Fruit fly (Drosophila melanogaster) whole organism, wandering third instar larva: ENCODE data around the gene Gr93d.

Experiments used
- Abd-B ChIP-seq: fragments of >200 bp; optimal IDR thresholded peaks from 2 replicates; lab custom pipeline; 2017; ENCODE audit warnings: missing biosample characterization, missing genetic modification characterization
- CrebA ChIP-seq: fragments of 200-800 bp; sonication (Bioruptor generic); optimal IDR thresholded peaks from 2 replicates; lab custom pipeline; 2016; ENCODE audit warnings: missing biosample characterization, mild to moderate bottlenecking, missing genetic modification characterization, borderline replicate concordance
- Dif ChIP-seq: fragments of 200-275, 200-300 bp; sonication (Bioruptor generic); optimal IDR thresholded peaks from 2 replicates; lab custom pipeline; 2018; ENCODE audit warnings: missing biosample characterization, missing genetic modification characterization; ENCODE audit not compliant: partially characterized antibody
- HLH106 ChIP-seq: fragments of 200-800 bp; optimal IDR thresholded peaks from 3 replicates; lab custom pipeline; 2019; ENCODE audit warnings: missing biosample characterization, mild to moderate bottlenecking, missing genetic modification characterization, moderate library complexity
- Hr78 ChIP-seq: fragments of >200 bp; optimal IDR thresholded peaks from 2 replicates; lab custom pipeline; 2017; ENCODE audit warnings: missing biosample characterization, missing genetic modification characterization
- Hr83 ChIP-seq: fragments of 200-300 bp; sonication (Bioruptor generic); optimal IDR thresholded peaks from 2 replicates; lab custom pipeline; 2016; ENCODE audit warnings: missing biosample characterization, mild to moderate bottlenecking, missing genetic modification characterization, moderate library complexity; ENCODE audit not compliant: poor library complexity, severe bottlenecking
- Jra ChIP-seq: sonication (Bioruptor generic); optimal IDR thresholded peaks from 2 replicates; lab custom pipeline; 2016; ENCODE audit warnings: missing biosample characterization, missing genetic modification characterization
- Mio ChIP-seq: sonication (Bioruptor generic); optimal IDR thresholded peaks from 2 replicates; lab custom pipeline; 2016; ENCODE audit warnings: missing biosample characterization, missing genetic modification characterization
- Myc ChIP-seq: fragments of >200 bp; optimal IDR thresholded peaks from 2 replicates; lab custom pipeline; 2017
- N ChIP-seq: fragments of >200 bp; optimal IDR thresholded peaks from 2 replicates; lab custom pipeline; 2018; ENCODE audit warnings: missing biosample characterization, missing external identifiers, missing genetic modification characterization
- OdsH ChIP-seq: fragments of 200-800 bp; sonication (Bioruptor generic); optimal IDR thresholded peaks from 2 replicates; lab custom pipeline; 2016; ENCODE audit warnings: missing biosample characterization, mild to moderate bottlenecking, missing genetic modification characterization
- Rel ChIP-seq, 2 experiments: fragments of 200-800 bp; sonication (Bioruptor generic) in 1 of 2; optimal IDR thresholded peaks; 2 replicates in 1 of 2; 3 replicates in 1 of 2; lab custom pipeline; 2016 to 2019; ENCODE audit warnings: mild to moderate bottlenecking in 2 of 2, missing biosample characterization in 2 of 2, missing genetic modification characterization in 2 of 2, moderate library complexity in 1 of 2
- Sp1 ChIP-seq: fragments of 200-800 bp; sonication (Bioruptor generic); optimal IDR thresholded peaks from 3 replicates; lab custom pipeline; 2019; ENCODE audit warnings: missing biosample characterization, mild to moderate bottlenecking, missing genetic modification characterization, moderate library complexity
- Vsx2 ChIP-seq: fragments of 200-300, 225-300 bp; sonication (Bioruptor generic); optimal IDR thresholded peaks from 2 replicates; lab custom pipeline; 2018; ENCODE audit warnings: missing biosample characterization, missing genetic modification characterization; ENCODE audit not compliant: partially characterized antibody
- br ChIP-seq: fragments of 200-800 bp; sonication (Bioruptor generic); optimal IDR thresholded peaks from 2 replicates; lab custom pipeline; 2016; ENCODE audit warnings: missing biosample characterization, missing genetic modification characterization
- brk ChIP-seq: fragments of 200-800 bp; sonication (Bioruptor generic); optimal IDR thresholded peaks from 2 replicates; lab custom pipeline; 2016; ENCODE audit warnings: missing biosample characterization, mild to moderate bottlenecking, missing genetic modification characterization
- dmrt93B ChIP-seq: fragments of 200-800 bp; sonication (Bioruptor generic); optimal IDR thresholded peaks from 2 replicates; lab custom pipeline; 2018; ENCODE audit warnings: missing biosample characterization, mild to moderate bottlenecking, missing genetic modification characterization
- dsf ChIP-seq: sonication (Bioruptor generic); optimal IDR thresholded peaks from 2 replicates; lab custom pipeline; 2016; ENCODE audit warnings: missing biosample characterization, missing genetic modification characterization, borderline replicate concordance
- ey ChIP-seq: fragments of 200-800 bp; sonication (Bioruptor generic); optimal IDR thresholded peaks from 2 replicates; lab custom pipeline; 2016; ENCODE audit warnings: missing biosample characterization, missing genetic modification characterization
- foxo ChIP-seq, 2 experiments: fragments of 200-800 bp; sonication (Bioruptor generic); optimal IDR thresholded peaks; 2 replicates in 1 of 2; 3 replicates in 1 of 2; lab custom pipeline; 2016 to 2017; ENCODE audit warnings: missing biosample characterization in 2 of 2, missing genetic modification characterization in 2 of 2
- fru ChIP-seq: fragments of 200-800 bp; sonication (Bioruptor generic); optimal IDR thresholded peaks from 3 replicates; lab custom pipeline; 2016; ENCODE audit warnings: missing biosample characterization, mild to moderate bottlenecking, missing genetic modification characterization
- h ChIP-seq: fragments of 200-800 bp; sonication (Bioruptor generic); optimal IDR thresholded peaks from 3 replicates; lab custom pipeline; 2016; ENCODE audit warnings: missing biosample characterization, mild to moderate bottlenecking, missing genetic modification characterization
- jim ChIP-seq: fragments of 175-275, 200-325 bp; sonication (Bioruptor generic); optimal IDR thresholded peaks from 2 replicates; lab custom pipeline; 2016; ENCODE audit warnings: missing biosample characterization, mild to moderate bottlenecking, missing genetic modification characterization
- pan ChIP-seq: fragments of >200 bp; optimal IDR thresholded peaks from 2 replicates; lab custom pipeline; 2017
- psq ChIP-seq: fragments of 200-800 bp; sonication (Bioruptor generic); optimal IDR thresholded peaks from 3 replicates; lab custom pipeline; 2017; ENCODE audit warnings: missing biosample characterization, mild to moderate bottlenecking, missing genetic modification characterization, moderate library complexity
- rgr ChIP-seq: fragments of 200-800 bp; sonication (Bioruptor generic); optimal IDR thresholded peaks from 3 replicates; lab custom pipeline; 2016; ENCODE audit warnings: missing biosample characterization, mild to moderate bottlenecking, missing genetic modification characterization
- sage ChIP-seq: fragments of 200-800 bp; sonication (Bioruptor generic); optimal IDR thresholded peaks from 2 replicates; lab custom pipeline; 2016; ENCODE audit warnings: missing biosample characterization, mild to moderate bottlenecking, missing genetic modification characterization
- tai ChIP-seq: sonication (Bioruptor generic); optimal IDR thresholded peaks from 2 replicates; lab custom pipeline; 2016; ENCODE audit warnings: missing biosample characterization, missing genetic modification characterization
- usp ChIP-seq: fragments of >200 bp; optimal IDR thresholded peaks from 2 replicates; lab custom pipeline; 2017; ENCODE audit warnings: missing biosample characterization, missing genetic modification characterization
- woc ChIP-seq: sonication (Bioruptor generic); optimal IDR thresholded peaks from 2 replicates; lab custom pipeline; 2016; ENCODE audit warnings: missing biosample characterization, mild to moderate bottlenecking, missing genetic modification characterization

The Gr93d gene

dm6 chr3R:21852579-21853233 lies 6.2 kb upstream of the Gr93d start:
- peak; percentile 7 for TF ChIP-seq OdsH (GFP tag; lab: Kevin White, UChicago)
- no peak for TF ChIP-seq Myc (lab: Kevin White, UChicago)
- no peak for TF ChIP-seq ey
- peak; percentile 2 for TF ChIP-seq Hr83
- no peak for TF ChIP-seq Rel (GFP tag; optimal IDR thresholded peaks at IDR 0.05; lab: Kevin White, UChicago)
- peak; percentile 10 for TF ChIP-seq Rel (tag; optimal IDR thresholded peaks at IDR 0.05; lab: Kevin White, UChicago)
- TF ChIP-seq Hr78 (GFP tag; lab: Kevin White, UChicago), result no peak
- no peak for TF ChIP-seq Jra
- no peak for TF ChIP-seq N (GFP tag; lab: Kevin White, UChicago)
- TF ChIP-seq CrebA (GFP tag; lab: Kevin White, UChicago), result no peak
- TF ChIP-seq Vsx2 (GFP tag; lab: Kevin White, UChicago), result no peak
- no peak for TF ChIP-seq jim (GFP tag; lab: Kevin White, UChicago)
- no peak for TF ChIP-seq foxo (GFP tag; optimal IDR thresholded peaks at IDR 0.05; lab: Kevin White, UChicago)
- peak; percentile 22 for TF ChIP-seq rgr
- TF ChIP-seq fru, result peak; percentile 9
- no peak for TF ChIP-seq sage (GFP tag; lab: Kevin White, UChicago)
- peak; percentile 75 for TF ChIP-seq psq
- TF ChIP-seq dsf (GFP tag; lab: Kevin White, UChicago), result no peak
- no peak for TF ChIP-seq pan (lab: Kevin White, UChicago)
- no peak for TF ChIP-seq Mio

dm6 chr3R:21851592-21852578 lies 5.4 kb upstream of the Gr93d start:
- TF ChIP-seq Dif (GFP tag; lab: Kevin White, UChicago) (peak; percentile 36), tai (GFP tag; lab: Kevin White, UChicago) (no peak), jim (GFP tag; lab: Kevin White, UChicago) (no peak), Abd-B (GFP tag; lab: Kevin White, UChicago) (no peak), CrebA (GFP tag; lab: Kevin White, UChicago) (peak; percentile 58), Hr78 (GFP tag; lab: Kevin White, UChicago) (no peak), brk (GFP tag; lab: Kevin White, UChicago) (no peak), Rel (GFP tag; optimal IDR thresholded peaks at IDR 0.05; lab: Kevin White, UChicago) (no peak), Rel (tag; optimal IDR thresholded peaks at IDR 0.05; lab: Kevin White, UChicago) (peak; percentile 51), h (GFP tag; lab: Kevin White, UChicago) (no peak)

DNA sequence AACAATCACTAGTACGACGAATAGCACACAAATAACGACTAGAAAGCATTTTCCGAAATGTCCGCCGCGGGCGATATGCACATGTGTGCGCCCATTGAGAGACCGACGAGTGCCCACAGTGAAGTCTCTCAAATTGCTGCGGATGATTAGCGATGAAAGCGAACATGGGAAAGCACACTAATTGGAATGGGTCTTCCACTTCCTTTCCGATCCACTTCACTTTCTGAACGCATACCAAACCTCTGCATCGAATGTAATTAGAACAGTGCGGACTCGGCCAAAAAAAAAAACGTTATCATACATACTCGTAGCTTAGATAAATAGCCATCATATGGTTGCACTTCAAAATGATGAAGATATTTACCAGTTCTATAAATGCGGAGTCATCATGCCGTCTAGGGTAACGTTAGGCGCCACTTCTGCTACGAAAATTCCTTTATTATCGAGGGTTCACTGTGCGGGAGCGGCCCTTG lies 3.6 kb upstream of the Gr93d start:
- TF ChIP-seq foxo (GFP tag; optimal IDR thresholded peaks at IDR 0.05; lab: Kevin White, UChicago) (peak in 1 of 2 experiments; percentile 23), fru (peak; percentile 29), rgr (peak; percentile 20), dmrt93B (peak; percentile 24), Sp1 (GFP tag; lab: Kevin White, UChicago) (no peak), br (peak; percentile 40), OdsH (GFP tag; lab: Kevin White, UChicago) (peak; percentile 0), jim (GFP tag; lab: Kevin White, UChicago) (no peak), HLH106 (tag; lab: Kevin White, UChicago) (peak; percentile 3), ey (peak; percentile 51), h (GFP tag; lab: Kevin White, UChicago) (peak; percentile 51), Myc (lab: Kevin White, UChicago) (no peak), woc (GFP tag; lab: Kevin White, UChicago) (peak; percentile 26), Rel (GFP tag; optimal IDR thresholded peaks at IDR 0.05; lab: Kevin White, UChicago) (no peak), Rel (tag; optimal IDR thresholded peaks at IDR 0.05; lab: Kevin White, UChicago) (peak; percentile 91), psq (peak; percentile 26), usp (GFP tag; lab: Kevin White, UChicago) (no peak), Mio (no peak)
